Fruit fly (Drosophila melanogaster) whole organism, adult: ENCODE results near the gene sstn.

Source experiments
- CG11617 ChIP-seq: fragments of 200-800 bp; sonication (Bioruptor generic); optimal IDR thresholded peaks from 2 replicates; lab custom pipeline; 2017; ENCODE audit warnings: mild to moderate bottlenecking, missing biosample characterization, missing genetic modification reagents, missing genetic modification characterization
- CG14711 ChIP-seq: fragments of 200-800 bp; sonication (Bioruptor generic); optimal IDR thresholded peaks from 2 replicates; lab custom pipeline; 2018; ENCODE audit warnings: missing biosample characterization, mild to moderate bottlenecking, missing genetic modification characterization, moderate library complexity
- CG1620 ChIP-seq: fragments of 200-800 bp; sonication (Bioruptor generic); optimal IDR thresholded peaks from 2 replicates; lab custom pipeline; 2016; ENCODE audit warnings: missing biosample characterization, missing genetic modification characterization
- CG5204 ChIP-seq: fragments of 200-800 bp; sonication (Bioruptor generic); optimal IDR thresholded peaks from 2 replicates; lab custom pipeline; 2016; ENCODE audit warnings: missing biosample characterization, missing genetic modification characterization
- Clk ChIP-seq: fragments of 200-800 bp; sonication (Bioruptor generic); optimal IDR thresholded peaks from 2 replicates; lab custom pipeline; 2017; ENCODE audit warnings: missing biosample characterization, missing genetic modification characterization
- Crg-1 ChIP-seq: fragments of 200-800 bp; sonication (Bioruptor generic); optimal IDR thresholded peaks from 2 replicates; lab custom pipeline; 2016; ENCODE audit warnings: missing biosample characterization, missing genetic modification characterization
- Mnt ChIP-seq: fragments of 200-800 bp; sonication (Bioruptor generic); optimal IDR thresholded peaks from 2 replicates; lab custom pipeline; 2016; ENCODE audit warnings: missing biosample characterization, mild to moderate bottlenecking, missing genetic modification characterization
- bab1 ChIP-seq: fragments of 200-800 bp; sonication (Bioruptor generic); optimal IDR thresholded peaks from 3 replicates; lab custom pipeline; 2019; ENCODE audit warnings: missing biosample characterization, mild to moderate bottlenecking, missing genetic modification characterization, moderate library complexity
- cnc ChIP-seq, 2 experiments: fragments of >200 bp; optimal IDR thresholded peaks; 2 replicates each; lab custom pipeline; 2017
- kay ChIP-seq: fragments of 200-800 bp; sonication (Bioruptor generic); peaks from one replicate; lab custom pipeline; 2016; ENCODE audit warnings: missing biosample characterization, missing genetic modification characterization, borderline replicate concordance
- ovo ChIP-seq: fragments of 200-800 bp; sonication (Bioruptor generic); optimal IDR thresholded peaks from 2 replicates; lab custom pipeline; 2016; ENCODE audit warnings: missing biosample characterization, missing genetic modification characterization
- pad ChIP-seq: fragments of 200-800 bp; sonication (Bioruptor generic); optimal IDR thresholded peaks from 3 replicates; lab custom pipeline; 2017; ENCODE audit warnings: missing biosample characterization, missing genetic modification characterization, mild to moderate bottlenecking, moderate library complexity, missing genetic modification reagents
- tj ChIP-seq: fragments of 200-800 bp; sonication (Bioruptor generic); optimal IDR thresholded peaks from 3 replicates; lab custom pipeline; 2017; ENCODE audit warnings: missing biosample characterization, mild to moderate bottlenecking, missing genetic modification characterization, moderate library complexity

DNA sequence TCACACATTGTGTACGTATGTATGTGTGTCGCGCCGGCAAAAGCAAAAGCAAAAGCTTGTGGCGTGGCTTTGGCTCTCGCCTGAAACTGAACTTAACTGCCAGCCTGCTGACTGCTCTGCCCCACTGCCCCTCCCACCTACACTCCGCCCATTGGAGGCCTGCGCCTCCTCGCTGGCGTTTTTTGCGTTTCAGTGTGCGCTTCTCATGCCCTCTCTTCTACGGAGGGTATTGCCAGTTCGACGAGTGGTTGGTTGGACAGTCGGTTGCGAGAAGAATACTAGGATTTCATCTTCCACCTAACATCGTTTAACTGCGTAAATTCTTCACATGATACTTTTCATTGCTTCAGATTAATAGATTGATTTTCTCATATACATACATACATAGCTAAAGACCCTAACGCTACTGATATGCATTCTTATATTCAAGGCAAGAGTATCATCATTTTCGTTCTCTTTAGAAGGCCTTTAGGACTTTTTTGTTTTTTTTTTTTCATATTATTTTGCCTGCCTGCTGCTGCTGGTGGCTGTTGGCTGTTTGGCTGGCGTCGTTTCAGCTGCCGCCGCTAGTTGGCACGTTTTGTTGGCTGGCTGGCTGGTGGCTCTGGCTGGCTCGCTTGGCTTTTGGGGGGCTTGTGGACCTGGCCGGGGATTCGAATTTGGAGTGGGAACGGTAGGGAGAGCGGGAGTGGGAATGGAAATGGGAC lies 10.5 kb upstream of the sstn start:
- TF ChIP-seq CG14711 (tag; lab: Kevin White, UChicago) = no peak
- no peak for TF ChIP-seq CG11617 (GFP tag; lab: Kevin White, UChicago)
- no peak for TF ChIP-seq tj (GFP tag; lab: Kevin White, UChicago)
- no peak for TF ChIP-seq kay (GFP tag; lab: Kevin White, UChicago)
- TF ChIP-seq pad (GFP tag; lab: Kevin White, UChicago) = no peak
- no peak for TF ChIP-seq Crg-1 (GFP tag; lab: Kevin White, UChicago)
- TF ChIP-seq CG1620 (GFP tag; lab: Kevin White, UChicago) = no peak
- TF ChIP-seq bab1 (GFP tag; lab: Kevin White, UChicago) = no peak
- no peak for TF ChIP-seq Mnt (GFP tag; lab: Kevin White, UChicago)
- no peak for TF ChIP-seq cnc (optimal IDR thresholded peaks at IDR 0.05; lab: Kevin White, UChicago)
- TF ChIP-seq CG5204 (GFP tag; lab: Kevin White, UChicago) = peak; percentile 51
- TF ChIP-seq Clk (GFP tag; lab: Kevin White, UChicago) = no peak
- TF ChIP-seq ovo (GFP tag; lab: Kevin White, UChicago) = no peak
